In the genomic region with DNA sequence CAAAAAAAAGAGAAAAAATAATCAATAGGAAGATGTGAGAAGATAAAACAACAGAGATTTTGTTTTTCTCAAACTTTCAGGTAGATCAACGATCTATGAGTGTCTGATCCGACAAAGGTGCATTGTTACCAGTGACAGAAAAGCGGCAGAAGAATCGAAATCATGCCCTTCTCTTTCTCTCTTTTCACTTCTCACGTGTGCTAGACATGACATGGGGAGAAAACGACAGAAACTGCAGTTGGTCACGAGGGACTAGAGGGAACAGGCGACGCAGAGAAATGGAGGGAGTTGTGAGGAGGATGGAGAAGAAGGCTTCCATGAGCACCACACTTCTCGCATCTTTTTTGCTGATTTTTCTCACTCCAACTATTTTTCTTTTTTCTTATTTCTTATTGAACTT, we compare ENCODE assay signal across 1 worm cellular context.
TF ChIP-seq lines count a peak whose summit lies in the region.

A gene (minus strand): TSS at position 97 of the 400 bp plus-strand sequence.

TF ChIP-seq in whole organism, L1 larva, 84 proteins besides CTCF, POLR2A, EP300 and RAD21 (continued from another document):
- TF ChIP-seq elt-2 (tag; optimal IDR thresholded peaks at IDR 0.05; lab: Kevin White, UChicago): no peak
- peak; percentile 38 for TF ChIP-seq ama-1 (optimal IDR thresholded peaks at IDR 0.05; lab: Kevin White, UChicago)
- TF ChIP-seq elt-3 (tag; optimal IDR thresholded peaks at IDR 0.05; lab: Kevin White, UChicago): peak in 3 of 6 experiments; percentile 58 to 86 (median 80)
- TF ChIP-seq lin-39 (tag; optimal IDR thresholded peaks at IDR 0.05; lab: Kevin White, UChicago): peak; percentile 78
- peak; percentile 85 for TF ChIP-seq swsn-7 (tag; optimal IDR thresholded peaks at IDR 0.05; lab: Kevin White, UChicago)
- peak; percentile 81 to 88 for TF ChIP-seq lin-35 (GFP tag; optimal IDR thresholded peaks at IDR 0.05; lab: Kevin White, UChicago)
- TF ChIP-seq efl-3 (GFP tag; optimal IDR thresholded peaks at IDR 0.05; lab: Kevin White, UChicago): no peak
- TF ChIP-seq nhr-19 (GFP tag; conservative IDR thresholded peaks at IDR 0.05; lab: Robert Waterston, UW): peak; percentile 86
- peak; percentile 65 to 72 (median 69) for TF ChIP-seq dpl-1 (GFP tag; optimal IDR thresholded peaks at IDR 0.05; lab: Kevin White, UChicago)
- TF ChIP-seq fos-1 (tag; optimal IDR thresholded peaks at IDR 0.05; lab: Kevin White, UChicago): peak; percentile 80
- peak; percentile 81 for TF ChIP-seq nhr-90 (tag; optimal IDR thresholded peaks at IDR 0.05; lab: Kevin White, UChicago; ENCODE audit: poor library complexity)
- TF ChIP-seq pax-3 (tag; optimal IDR thresholded peaks at IDR 0.05; lab: Kevin White, UChicago): no peak
- TF ChIP-seq ceh-8 (GFP tag; optimal IDR thresholded peaks at IDR 0.05; lab: Kevin White, UChicago): no peak
- peak; percentile 58 for TF ChIP-seq isw-1 (GFP tag; IDR thresholded peaks at IDR 0.05; lab: Robert Waterston, UW)
- TF ChIP-seq tbx-2 (tag; optimal IDR thresholded peaks at IDR 0.05; lab: Kevin White, UChicago): peak; percentile 85
- no peak for TF ChIP-seq nhr-76 (tag; optimal IDR thresholded peaks at IDR 0.05; lab: Kevin White, UChicago)
- no peak for TF ChIP-seq unc-62 (GFP tag; optimal IDR thresholded peaks at IDR 0.05; lab: Kevin White, UChicago)
- TF ChIP-seq efl-1 (optimal IDR thresholded peaks at IDR 0.05; lab: Kevin White, UChicago): peak; percentile 81 to 82
- TF ChIP-seq efl-1 (GFP tag; optimal IDR thresholded peaks at IDR 0.05 in 1 of 2; lab: Kevin White, UChicago): peak; percentile 67 to 95
- TF ChIP-seq sptf-1 (tag; optimal IDR thresholded peaks at IDR 0.05; lab: Kevin White, UChicago): no peak
- TF ChIP-seq pqm-1 (tag; optimal IDR thresholded peaks at IDR 0.05; lab: Kevin White, UChicago): no peak
- TF ChIP-seq nhr-47 (tag; optimal IDR thresholded peaks at IDR 0.05; lab: Kevin White, UChicago): peak; percentile 86
- peak; percentile 75 for TF ChIP-seq xbp-1 (tag; optimal IDR thresholded peaks at IDR 0.05; lab: Kevin White, UChicago)
- peak; percentile 60 for TF ChIP-seq irx-1 (tag; optimal IDR thresholded peaks at IDR 0.05; lab: Kevin White, UChicago)
- no peak for TF ChIP-seq mab-9 (GFP tag; IDR thresholded peaks at IDR 0.05; lab: Robert Waterston, UW)
- no peak for TF ChIP-seq tlp-1 (tag; optimal IDR thresholded peaks at IDR 0.05; lab: Kevin White, UChicago)
